Worm (Caenorhabditis elegans) whole organism, L4 larva: ENCODE results near the gene art-1.

Experiments
- F26F4.8 ChIP-seq: fragments of 200-800 bp; sonication (Bioruptor generic); conservative IDR thresholded peaks from 2 replicates; pipeline ENCODE4 v1.3.6; 2022; ENCODE audit warnings: missing genetic modification characterization, missing compliant biosample characterization
- F44E2.7 ChIP-seq: fragments of 200-800 bp; sonication (Bioruptor generic); IDR thresholded peaks from 2 replicates; pipeline ENCODE4 v2.1.2; 2022; ENCODE audit warnings: missing genetic modification characterization, missing compliant biosample characterization
- ZK546.5 ChIP-seq, 2 experiments: sonication (generic microtip); optimal IDR thresholded peaks; 2 replicates each; lab custom pipeline; 2017; ENCODE audit warnings: missing biosample characterization in 2 of 2, missing genetic modification characterization in 2 of 2
- ama-1 ChIP-seq: fragments of 150-350 bp; optimal IDR thresholded peaks from 2 replicates; lab custom pipeline; 2014; ENCODE audit warnings: inconsistent platforms, mixed read lengths
- ceh-82 ChIP-seq: sonication (generic microtip); optimal IDR thresholded peaks from 2 replicates; lab custom pipeline; 2017; ENCODE audit warnings: missing biosample characterization, missing genetic modification characterization
- dmd-6 ChIP-seq: fragments of 200-800 bp; sonication (Bioruptor generic); IDR thresholded peaks from 2 replicates; pipeline ENCODE4 v1.3.6; 2022; ENCODE audit warnings: missing genetic modification reagents, missing genetic modification characterization, missing compliant biosample characterization
- dve-1 ChIP-seq: sonication (generic microtip); optimal IDR thresholded peaks from 2 replicates; lab custom pipeline; 2017; ENCODE audit warnings: antibody characterized with exemption, mild to moderate bottlenecking, missing genetic modification characterization, missing compliant biosample characterization; ENCODE audit not compliant: insufficient read depth
- gei-8 ChIP-seq: fragments of 200-800 bp; sonication (Bioruptor generic); optimal IDR thresholded peaks from 2 replicates; lab custom pipeline; 2018; ENCODE audit warnings: mild to moderate bottlenecking, missing genetic modification characterization, missing compliant biosample characterization
- lin-29 ChIP-seq: fragments of 200-800 bp; sonication (Bioruptor generic); IDR thresholded peaks from 2 replicates; pipeline ENCODE4 v1.3.6; 2022; ENCODE audit warnings: missing genetic modification reagents, missing genetic modification characterization, missing compliant biosample characterization
- lir-3 ChIP-seq: sonication (generic microtip); optimal IDR thresholded peaks from 2 replicates; lab custom pipeline; 2016; ENCODE audit warnings: mild to moderate bottlenecking, missing genetic modification characterization, missing compliant biosample characterization
- mxl-2 ChIP-seq: fragments of 200-800 bp; sonication (Bioruptor generic); conservative IDR thresholded peaks from 2 replicates; pipeline ENCODE4 v1.3.6; 2022; ENCODE audit warnings: missing genetic modification reagents, missing genetic modification characterization, missing compliant biosample characterization
- nhr-41 ChIP-seq: fragments of 200-800 bp; sonication (Bioruptor generic); IDR thresholded peaks from 2 replicates; pipeline ENCODE4 v1.3.6; 2022; ENCODE audit warnings: missing genetic modification reagents, missing genetic modification characterization, missing compliant biosample characterization
- php-3 ChIP-seq: fragments of 200-800 bp; sonication (Bioruptor generic); IDR thresholded peaks from 2 replicates; pipeline ENCODE4 v1.3.6; 2022; ENCODE audit warnings: missing genetic modification reagents, missing genetic modification characterization, missing compliant biosample characterization
- snpc-4 ChIP-seq: fragments of 150-350 bp; optimal IDR thresholded peaks from 2 replicates; lab custom pipeline; 2014; ENCODE audit warnings: missing biosample characterization, missing genetic modification characterization
- zip-2 ChIP-seq: fragments of 150-350 bp; optimal IDR thresholded peaks from 2 replicates; lab custom pipeline; 2014; ENCODE audit warnings: missing biosample characterization, missing genetic modification characterization

The art-1 gene

ce11 chrII:6923792-6924191, 48.2 kb downstream of the art-1 start:
- TF ChIP-seq php-3 (GFP tag; lab: Robert Waterston, UW) = no peak
- no peak for TF ChIP-seq ama-1 (lab: Kevin White, UChicago)
- no peak for TF ChIP-seq dve-1 (tag; lab: Kevin White, UChicago)
- TF ChIP-seq F26F4.8 (GFP tag; lab: Robert Waterston, UW) = no peak
- TF ChIP-seq mxl-2 (GFP tag; lab: Robert Waterston, UW) = no peak
- no peak for TF ChIP-seq lir-3 (tag; lab: Kevin White, UChicago)
- no peak for TF ChIP-seq ZK546.5 (tag; optimal IDR thresholded peaks at IDR 0.05; lab: Kevin White, UChicago)
- no peak for TF ChIP-seq gei-8 (GFP tag; lab: Kevin White, UChicago)
- TF ChIP-seq zip-2 (tag; lab: Kevin White, UChicago) = no peak
- TF ChIP-seq ceh-82 (tag; lab: Kevin White, UChicago) = no peak
- no peak for TF ChIP-seq lin-29 (GFP tag; lab: Robert Waterston, UW)
- TF ChIP-seq dmd-6 (GFP tag; lab: Robert Waterston, UW) = no peak
- TF ChIP-seq nhr-41 (GFP tag; lab: Robert Waterston, UW) = no peak
- TF ChIP-seq snpc-4 = no peak
- TF ChIP-seq F44E2.7 (GFP tag; lab: Robert Waterston, UW) = no peak
